Worm (Caenorhabditis elegans) whole organism, midembryonic: ENCODE measurements around the gene F57C2.5.

Source experiments
- T22C8.4 ChIP-seq: fragments of 200-800 bp; sonication (Bioruptor generic); IDR thresholded peaks from 2 replicates; pipeline ENCODE4 v1.3.6; 2022; ENCODE audit warnings: missing genetic modification characterization, missing compliant biosample characterization
- cog-1 ChIP-seq: sonication (generic microtip); optimal IDR thresholded peaks from 2 replicates; lab custom pipeline; 2016; ENCODE audit warnings: missing genetic modification characterization, missing compliant biosample characterization
- flt-1 ChIP-seq: fragments of 200-800 bp; sonication (Bioruptor generic); IDR thresholded peaks from 2 replicates; pipeline ENCODE4 v1.3.6; 2022; ENCODE audit warnings: missing genetic modification characterization, missing compliant biosample characterization
- klf-2 ChIP-seq: fragments of 200-800 bp; sonication (Bioruptor generic); conservative IDR thresholded peaks from 2 replicates; pipeline ENCODE4 v1.3.6; 2022; ENCODE audit warnings: missing genetic modification reagents, missing genetic modification characterization, missing compliant biosample characterization
- med-1 ChIP-seq: sonication (generic microtip); optimal IDR thresholded peaks from 2 replicates; lab custom pipeline; 2017; ENCODE audit warnings: missing genetic modification characterization, mild to moderate bottlenecking, missing compliant biosample characterization, antibody characterized with exemption, missing genetic modification reagents; ENCODE audit not compliant: insufficient read depth
- ref-1 ChIP-seq: fragments of 200-800 bp; sonication (Bioruptor generic); conservative IDR thresholded peaks from 2 replicates; pipeline ENCODE4 v1.3.6; 2022; ENCODE audit warnings: missing genetic modification reagents, missing genetic modification characterization, missing compliant biosample characterization
- tab-1 ChIP-seq: fragments of 200-800 bp; sonication (Bioruptor generic); IDR thresholded peaks from 2 replicates; pipeline ENCODE4 v1.3.6; 2022; ENCODE audit warnings: missing genetic modification characterization, missing compliant biosample characterization
- ztf-23 ChIP-seq: fragments of 200-800 bp; sonication (Bioruptor generic); IDR thresholded peaks from 2 replicates; pipeline ENCODE4 v1.3.6; 2022; ENCODE audit warnings: missing genetic modification reagents, missing genetic modification characterization, missing compliant biosample characterization
- ztf-29 ChIP-seq: fragments of 200-800 bp; sonication (Bioruptor generic); IDR thresholded peaks from 2 replicates; pipeline ENCODE4 v1.3.6; 2022; ENCODE audit warnings: missing genetic modification reagents, missing genetic modification characterization, missing compliant biosample characterization

Gene F57C2.5

DNA sequence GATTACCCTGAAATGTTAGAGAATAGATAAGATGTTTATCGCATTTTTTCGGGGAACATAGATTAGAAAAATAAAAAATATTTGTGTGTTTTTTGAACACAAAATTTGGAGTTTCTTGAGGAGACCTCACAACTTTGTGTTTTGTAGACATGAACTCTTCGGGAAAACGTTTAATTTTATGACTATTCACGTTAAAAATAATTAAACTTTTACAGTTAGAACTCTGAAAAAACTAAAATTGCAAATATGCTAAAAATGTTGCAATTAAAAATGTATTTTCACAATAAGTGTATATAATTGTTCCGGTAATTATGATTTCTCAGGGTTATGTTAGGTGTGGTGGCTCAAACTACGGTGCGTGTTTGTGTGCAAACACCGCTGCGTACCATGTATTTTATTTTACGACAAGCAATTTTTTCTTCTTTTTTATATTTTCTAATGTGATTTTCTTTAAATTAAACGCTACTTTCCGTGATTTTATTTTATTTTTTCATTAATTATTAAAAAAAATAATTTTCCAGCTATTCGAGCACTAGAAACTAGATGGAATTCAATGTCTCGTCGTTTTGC is at the start of gene F57C2.5, which contains the start of gene spat-1:
F57C2.5 (minus strand) TSS at position 7 of the 570 bp plus-strand sequence.
spat-1 (plus strand) TSS at position 520 of the 570 bp plus-strand sequence.
- TF ChIP-seq cog-1 (tag; lab: Kevin White, UChicago) (peak; percentile 93), ztf-29 (no peak), flt-1 (GFP tag; lab: Robert Waterston, UW) (0 out of 2 replicates have a peak, but pooled peaks have one; percentile 6), tab-1 (GFP tag; lab: Robert Waterston, UW) (no peak), klf-2 (GFP tag; lab: Robert Waterston, UW) (peak; percentile 67; the same call in 1 of the 2 replicates), med-1 (GFP tag; lab: Kevin White, UChicago) (no peak), ztf-23 (GFP tag; lab: Robert Waterston, UW) (peak; percentile 63), T22C8.4 (no peak), ref-1 (no peak)

DNA sequence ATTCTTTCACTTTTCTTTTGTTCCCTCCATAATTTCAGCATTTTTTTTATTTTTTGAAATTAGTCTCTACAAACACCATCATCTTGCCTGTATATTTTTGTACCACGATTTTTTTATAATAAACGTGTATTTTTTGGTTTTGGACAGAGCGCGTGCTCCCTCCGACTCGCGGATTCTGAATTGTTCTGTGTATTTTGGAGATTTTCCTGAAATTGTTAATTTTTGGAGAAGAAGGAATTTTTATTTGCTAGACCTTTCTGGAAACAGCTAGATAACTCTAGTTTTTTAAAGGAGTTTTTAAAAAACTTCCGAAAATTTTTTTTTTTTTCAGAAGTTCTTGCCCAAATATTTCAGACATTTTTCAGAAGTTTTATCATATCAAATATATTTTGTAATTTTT is 48.4 kb upstream of the F57C2.5 start, which contains the start of gene C01G12.13:
C01G12.13 (plus strand) TSS at position 301 of the 400 bp plus-strand sequence.
- TF ChIP-seq T22C8.4 (no peak), med-1 (GFP tag; lab: Kevin White, UChicago) (no peak), ref-1 (no peak), tab-1 (GFP tag; lab: Robert Waterston, UW) (no peak), ztf-23 (GFP tag; lab: Robert Waterston, UW) (no peak), flt-1 (GFP tag; lab: Robert Waterston, UW) (no peak), klf-2 (GFP tag; lab: Robert Waterston, UW) (no peak), cog-1 (tag; lab: Kevin White, UChicago) (no peak)

DNA sequence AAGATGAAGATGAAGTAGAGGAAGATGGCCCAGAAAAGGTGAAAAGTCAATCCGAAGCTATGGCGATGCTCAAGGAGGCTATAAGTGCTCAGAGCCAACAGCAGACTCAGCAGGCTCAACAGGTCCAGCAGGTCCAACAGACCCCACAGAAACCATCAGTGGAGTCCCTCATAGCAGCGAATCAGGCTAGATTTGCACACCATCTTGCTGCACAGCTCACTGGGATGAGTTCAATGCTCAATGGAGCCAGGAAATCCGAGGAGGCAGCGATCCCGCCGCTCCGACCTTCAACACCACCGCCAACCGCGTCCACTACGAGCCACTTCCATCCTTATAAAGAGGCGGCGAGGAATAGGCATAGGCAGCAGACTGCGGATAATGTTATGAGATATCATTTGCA is 46.8 kb upstream of the F57C2.5 start:
- no peak for TF ChIP-seq flt-1 (GFP tag; lab: Robert Waterston, UW)
- no peak for TF ChIP-seq ref-1
- TF ChIP-seq klf-2 (GFP tag; lab: Robert Waterston, UW), result no peak
- no peak for TF ChIP-seq ztf-23 (GFP tag; lab: Robert Waterston, UW)
- TF ChIP-seq cog-1 (tag; lab: Kevin White, UChicago), result no peak
- TF ChIP-seq ztf-29, result no peak
- TF ChIP-seq tab-1 (GFP tag; lab: Robert Waterston, UW), result no peak
- TF ChIP-seq T22C8.4, result no peak
- no peak for TF ChIP-seq med-1 (GFP tag; lab: Kevin White, UChicago)

DNA sequence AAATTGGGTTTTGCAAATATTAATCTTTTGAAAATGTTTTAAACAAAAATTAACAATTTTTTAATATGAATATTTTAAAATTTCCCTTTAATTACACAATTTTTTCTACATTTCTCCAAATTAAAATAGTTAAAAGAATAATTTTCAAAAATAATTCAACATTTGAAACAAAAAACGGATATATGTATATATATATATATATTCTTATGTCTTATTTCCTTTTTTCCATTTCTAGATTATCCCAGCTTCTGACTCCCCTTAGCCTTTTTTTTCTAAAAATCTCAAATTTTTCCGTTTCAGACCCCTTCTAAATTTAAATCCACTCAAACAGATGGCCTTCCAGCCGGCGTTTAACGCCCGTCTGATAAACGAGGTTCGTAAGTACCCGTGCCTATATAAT is 45.3 kb upstream of the F57C2.5 start, which contains the start of gene madf-5:
madf-5 (plus strand) TSS at position 301 of the 400 bp plus-strand sequence.
- TF ChIP-seq ref-1 (no peak), flt-1 (GFP tag; lab: Robert Waterston, UW) (no peak), ztf-23 (GFP tag; lab: Robert Waterston, UW) (no peak), cog-1 (tag; lab: Kevin White, UChicago) (no peak), tab-1 (GFP tag; lab: Robert Waterston, UW) (no peak), med-1 (GFP tag; lab: Kevin White, UChicago) (no peak)

DNA sequence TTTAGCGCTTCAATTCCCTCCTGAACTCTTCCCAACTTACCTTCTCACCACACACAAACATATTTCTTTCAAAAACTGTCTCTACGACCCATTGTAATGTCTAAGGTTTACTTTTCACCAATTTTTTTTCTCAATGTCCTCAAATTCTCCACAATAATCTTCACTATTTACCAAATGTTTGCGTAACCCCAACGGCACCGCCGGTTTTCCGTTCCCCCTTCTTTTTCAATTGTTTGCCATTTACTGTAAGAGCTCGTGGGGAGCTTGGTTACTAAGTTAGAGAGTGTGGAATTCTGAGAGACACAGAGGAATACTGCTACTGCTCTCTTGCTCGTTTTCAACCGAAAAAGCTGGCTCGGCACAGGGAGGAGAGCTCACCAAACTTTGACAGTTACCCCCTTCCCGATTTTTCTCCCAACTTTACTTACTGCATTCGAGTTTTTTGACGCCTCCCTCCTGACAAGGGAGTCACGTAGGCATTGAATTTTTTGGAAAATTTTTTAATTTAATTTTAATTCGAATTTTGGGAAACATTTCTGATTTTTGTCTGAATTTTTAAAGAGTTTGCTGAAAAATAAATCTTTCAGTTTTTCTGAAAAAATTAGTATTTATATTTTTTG is 42.6 kb upstream of the F57C2.5 start:
- no peak for TF ChIP-seq cog-1 (tag; lab: Kevin White, UChicago)
- TF ChIP-seq tab-1 (GFP tag; lab: Robert Waterston, UW), result no peak
- no peak for TF ChIP-seq ref-1
- TF ChIP-seq klf-2 (GFP tag; lab: Robert Waterston, UW), result no peak
- TF ChIP-seq flt-1 (GFP tag; lab: Robert Waterston, UW), result no peak
- TF ChIP-seq ztf-29, result no peak
- TF ChIP-seq med-1 (GFP tag; lab: Kevin White, UChicago), result no peak
- no peak for TF ChIP-seq T22C8.4
- no peak for TF ChIP-seq ztf-23 (GFP tag; lab: Robert Waterston, UW)

DNA sequence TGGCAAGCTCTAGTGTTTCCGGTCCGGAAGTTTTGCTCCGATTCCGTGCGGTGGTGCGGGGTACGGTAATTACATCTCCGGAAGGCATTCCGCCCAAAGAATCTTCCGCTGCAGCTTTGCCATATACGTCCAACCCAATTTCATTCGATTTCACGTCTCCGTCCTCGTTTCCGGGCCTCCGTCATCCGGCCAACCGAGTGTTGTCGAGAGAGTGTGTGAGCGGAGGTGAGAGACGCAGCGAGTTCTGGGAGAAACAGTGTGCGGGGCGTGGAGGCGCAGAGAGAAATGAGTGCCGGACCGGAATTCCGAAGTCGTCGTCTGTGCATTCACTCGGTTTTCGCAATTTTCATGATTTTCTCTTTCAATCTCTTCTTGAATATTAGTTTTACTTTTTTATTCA is 41.3 kb upstream of the F57C2.5 start:
- TF ChIP-seq ztf-29 (no peak), flt-1 (GFP tag; lab: Robert Waterston, UW) (no peak), T22C8.4 (no peak), tab-1 (GFP tag; lab: Robert Waterston, UW) (no peak), ztf-23 (GFP tag; lab: Robert Waterston, UW) (no peak), ref-1 (no peak), klf-2 (GFP tag; lab: Robert Waterston, UW) (no peak), med-1 (GFP tag; lab: Kevin White, UChicago) (no peak), cog-1 (tag; lab: Kevin White, UChicago) (no peak)

DNA sequence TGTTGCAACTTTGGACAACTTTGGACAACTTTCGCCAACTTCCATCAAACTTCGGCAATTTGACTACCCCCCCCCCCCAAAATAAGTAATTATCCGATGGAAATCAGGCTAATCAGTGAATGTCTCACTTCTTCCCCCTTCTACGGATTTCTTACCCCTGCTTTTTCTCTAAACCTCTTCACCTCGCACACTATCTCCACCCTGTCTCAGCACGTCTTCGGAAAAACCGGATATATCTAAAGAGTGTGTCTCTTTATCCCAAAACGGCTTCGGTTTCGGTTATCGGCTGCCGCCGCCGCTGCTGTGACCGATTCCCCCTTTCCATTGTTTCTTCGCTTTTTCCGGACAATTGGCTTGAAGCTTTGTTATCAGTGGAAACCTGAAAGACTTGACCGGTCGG is 39.8 kb upstream of the F57C2.5 start:
- TF ChIP-seq klf-2 (GFP tag; lab: Robert Waterston, UW), result no peak
- TF ChIP-seq tab-1 (GFP tag; lab: Robert Waterston, UW), result no peak
- TF ChIP-seq ref-1, result no peak
- TF ChIP-seq flt-1 (GFP tag; lab: Robert Waterston, UW), result no peak
- no peak for TF ChIP-seq cog-1 (tag; lab: Kevin White, UChicago)
- no peak for TF ChIP-seq ztf-29
- no peak for TF ChIP-seq T22C8.4
- TF ChIP-seq ztf-23 (GFP tag; lab: Robert Waterston, UW), result 0 out of 2 replicates have a peak, but pooled peaks have one; percentile 41
- TF ChIP-seq med-1 (GFP tag; lab: Kevin White, UChicago), result no peak

DNA sequence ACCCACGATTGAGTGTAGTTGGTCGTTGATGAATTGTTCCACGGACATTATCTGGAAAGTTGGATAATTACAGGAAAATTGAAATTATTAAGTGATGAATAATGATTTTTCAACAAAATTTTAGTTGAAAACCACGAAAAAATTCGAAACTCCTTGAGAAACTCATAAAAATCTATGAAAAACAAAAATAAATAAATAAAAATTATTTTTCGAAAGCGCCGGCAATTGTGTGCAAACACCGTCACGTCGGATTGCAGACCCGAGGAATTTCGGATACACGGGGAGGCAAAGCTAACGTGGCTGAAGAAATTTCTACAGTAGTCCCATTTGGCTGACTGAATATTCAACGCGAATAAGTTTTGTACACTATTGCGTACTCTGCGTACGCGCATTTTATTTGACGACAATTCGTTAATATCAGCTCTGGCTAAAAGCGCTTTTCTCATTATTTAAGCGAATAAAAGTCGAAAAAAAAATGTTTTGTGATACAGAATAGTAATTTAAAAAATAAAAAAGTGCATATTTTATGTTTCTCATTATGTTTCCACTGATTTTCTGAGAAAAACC is 33.6 kb upstream of the F57C2.5 start, which contains the start of gene mog-4:
mog-4 (minus strand) TSS at position 51 of the 567 bp plus-strand sequence.
- TF ChIP-seq ztf-23 (GFP tag; lab: Robert Waterston, UW) (peak; percentile 92), cog-1 (tag; lab: Kevin White, UChicago) (peak; percentile 61), ztf-29 (peak; percentile 74), klf-2 (GFP tag; lab: Robert Waterston, UW) (peak; percentile 79), flt-1 (GFP tag; lab: Robert Waterston, UW) (peak; percentile 91)

DNA sequence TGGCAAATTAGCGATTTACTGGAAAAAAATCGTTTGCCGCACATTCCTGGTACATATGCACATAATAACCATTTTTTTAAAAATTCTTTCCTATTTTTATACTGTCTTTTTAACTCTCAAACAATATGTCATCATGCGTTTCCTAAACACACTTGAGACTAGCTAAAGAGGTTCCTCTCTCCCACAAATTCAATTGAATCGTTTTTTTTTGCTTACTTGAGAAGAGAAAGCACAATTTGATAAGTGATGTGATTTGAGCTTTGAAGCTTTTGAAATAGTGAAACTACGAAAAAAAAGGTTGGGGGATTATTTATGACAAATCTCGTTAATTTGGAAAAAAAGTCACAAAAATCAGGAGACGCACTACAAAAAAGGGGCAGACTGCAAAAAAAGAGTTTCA is 27.0 kb upstream of the F57C2.5 start:
- no peak for TF ChIP-seq ref-1
- no peak for TF ChIP-seq med-1 (GFP tag; lab: Kevin White, UChicago)
